Worm (Caenorhabditis elegans): ENCODE results near the gene coel-1.

coel-1 gene

DNA sequence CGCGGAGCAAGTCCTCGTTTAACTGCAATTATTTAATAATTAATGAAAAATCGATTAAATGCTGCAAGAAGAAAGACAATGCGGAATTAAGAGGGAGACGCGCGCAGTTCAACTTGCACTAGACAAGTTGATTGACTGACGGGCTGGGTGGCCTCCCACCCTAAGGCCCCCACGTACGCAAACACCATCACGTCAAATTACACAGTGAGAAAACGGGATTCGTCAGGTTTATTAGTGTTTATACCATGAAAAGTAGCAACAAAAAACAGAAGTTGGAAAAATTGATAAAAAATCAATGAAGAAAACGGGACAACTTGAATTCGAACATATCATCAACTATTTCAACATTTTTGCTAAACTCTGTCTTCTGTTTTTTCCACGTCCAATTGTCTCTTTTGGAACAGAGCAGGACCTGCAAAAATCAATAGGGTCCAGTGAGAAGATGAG lies 42.1 kb downstream of the coel-1 start (continued):
- TF ChIP-seq unc-130 (tag; optimal IDR thresholded peaks at IDR 0.05) (peak; percentile 35), pqm-1 (tag; optimal IDR thresholded peaks at IDR 0.05) (no peak), vab-15 (tag; optimal IDR thresholded peaks at IDR 0.05) (no peak), fkh-8 (tag; optimal IDR thresholded peaks at IDR 0.05) (peak; percentile 26), tbx-2 (tag; optimal IDR thresholded peaks at IDR 0.05) (peak; percentile 41), Y116A8C.19 (tag; optimal IDR thresholded peaks at IDR 0.05; ENCODE audit: borderline replicate concordance) (no peak), xbp-1 (tag; optimal IDR thresholded peaks at IDR 0.05) (peak; percentile 45), unc-86 (tag; optimal IDR thresholded peaks at IDR 0.05) (peak; percentile 44), lin-13 (GFP tag; optimal IDR thresholded peaks at IDR 0.05) (no peak)

DNA sequence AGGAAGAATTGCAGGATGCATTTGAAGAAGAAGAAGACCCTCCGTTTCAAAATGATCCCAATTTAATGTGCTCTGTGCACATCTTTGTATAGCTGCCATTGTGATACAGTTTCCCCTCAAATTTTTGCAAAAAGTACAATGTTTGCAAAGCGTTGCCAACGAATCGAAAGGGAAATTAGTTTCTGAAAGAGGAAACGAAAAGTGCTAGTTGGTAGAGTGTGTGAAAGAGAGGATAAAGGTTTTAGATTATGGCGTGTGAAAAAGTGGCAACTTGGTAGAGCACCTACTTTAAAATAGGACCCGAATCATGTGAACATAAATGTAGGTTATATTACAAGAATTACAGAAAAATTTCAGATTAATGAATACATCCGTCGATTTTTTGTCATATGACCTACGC lies 46.2 kb downstream of the coel-1 start, which contains the start of gene C52B9.8:
Gene C52B9.8, minus strand, starts transcription at position 101 of the 400 bp plus-strand sequence.
- TF ChIP-seq fkh-8 (tag; optimal IDR thresholded peaks at IDR 0.05), result peak; percentile 16
- no peak for TF ChIP-seq nhr-11 (tag; optimal IDR thresholded peaks at IDR 0.05)

DNA sequence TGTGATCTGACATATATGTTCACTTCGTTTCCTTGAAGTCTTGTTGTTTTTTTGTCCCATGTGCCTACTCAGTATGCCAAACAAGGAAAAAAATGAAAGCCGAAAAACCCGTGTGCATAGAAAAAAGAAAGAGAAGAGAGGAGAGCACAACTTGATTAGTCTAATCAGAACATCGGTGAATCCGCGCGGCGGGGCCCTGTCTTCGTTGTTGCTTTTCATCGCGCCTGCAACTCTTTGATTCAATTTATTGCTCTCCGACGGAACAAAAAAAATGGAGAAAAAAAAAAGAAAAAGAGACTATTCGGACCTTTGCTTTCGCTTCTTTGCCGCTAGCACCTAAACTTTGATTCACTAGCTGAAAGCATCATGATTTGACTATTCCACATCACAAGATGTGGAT lies 49.5 kb downstream of the coel-1 start:
- TF ChIP-seq ama-1 (optimal IDR thresholded peaks at IDR 0.05) (no peak), ztf-11 (tag; optimal IDR thresholded peaks at IDR 0.05) (no peak), nhr-71 (tag; optimal IDR thresholded peaks at IDR 0.05) (peak; percentile 2), fkh-8 (tag; optimal IDR thresholded peaks at IDR 0.05) (no peak), snu-23 (GFP tag; optimal IDR thresholded peaks at IDR 0.05) (no peak), blmp-1 (tag; optimal IDR thresholded peaks at IDR 0.05) (no peak), ceh-8 (GFP tag; optimal IDR thresholded peaks at IDR 0.05) (no peak), fos-1 (tag; optimal IDR thresholded peaks at IDR 0.05) (no peak), fkh-10 (GFP tag; optimal IDR thresholded peaks at IDR 0.05) (peak; percentile 95), jun-1 (tag; optimal IDR thresholded peaks at IDR 0.05) (no peak), ces-1 (GFP tag; optimal IDR thresholded peaks at IDR 0.05) (peak; percentile 87), lin-14 (GFP tag; optimal IDR thresholded peaks at IDR 0.05) (peak; percentile 77)

DNA sequence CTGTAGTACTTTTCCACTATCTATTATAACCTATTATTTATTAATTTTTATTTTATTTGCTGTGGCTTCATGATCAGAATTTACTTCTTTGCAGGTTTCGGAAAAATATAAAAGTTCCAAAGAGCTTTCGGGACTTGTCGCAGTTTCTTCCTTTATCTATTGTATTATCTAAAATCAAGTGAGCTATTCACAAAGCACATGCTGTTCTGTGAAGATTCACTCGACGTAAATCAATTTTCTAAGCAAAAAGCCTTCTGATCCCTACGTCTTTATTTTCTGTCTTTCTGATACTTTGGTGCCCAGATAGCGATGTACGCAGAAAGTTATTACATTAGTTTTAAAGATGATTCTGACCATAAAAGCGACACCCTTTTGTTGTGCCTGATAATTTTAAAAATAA lies 51.6 kb downstream of the coel-1 start:
- TF ChIP-seq ztf-4 (tag; optimal IDR thresholded peaks at IDR 0.05) (no peak), ets-5 (GFP tag; IDR thresholded peaks at IDR 0.05) (no peak), C34B4.2 (tag; optimal IDR thresholded peaks at IDR 0.05) (no peak), F16B12.6 (tag; optimal IDR thresholded peaks at IDR 0.05) (no peak), nhr-77 (tag; optimal IDR thresholded peaks at IDR 0.05) (no peak), nhr-20 (tag; optimal IDR thresholded peaks at IDR 0.05) (no peak), sox-4 (tag; optimal IDR thresholded peaks at IDR 0.05) (no peak), C04F5.9 (tag; optimal IDR thresholded peaks at IDR 0.05) (no peak), nhr-76 (tag; optimal IDR thresholded peaks at IDR 0.05) (no peak), lin-14 (GFP tag; optimal IDR thresholded peaks at IDR 0.05) (peak; percentile 29), mef-2 (tag; optimal IDR thresholded peaks at IDR 0.05) (no peak), hpl-2 (GFP tag; optimal IDR thresholded peaks at IDR 0.05) (no peak), lin-13 (GFP tag; optimal IDR thresholded peaks at IDR 0.05) (no peak), nhr-19 (GFP tag; conservative IDR thresholded peaks at IDR 0.05) (no peak), efl-1 (optimal IDR thresholded peaks at IDR 0.05) (no peak), efl-1 (GFP tag; optimal IDR thresholded peaks at IDR 0.05 in 1 of 2) (peak in 1 of 2 experiments; percentile 2), nhr-28 (tag; optimal IDR thresholded peaks at IDR 0.05) (no peak), ceh-90 (tag; optimal IDR thresholded peaks at IDR 0.05) (no peak), unc-62 (GFP tag; optimal IDR thresholded peaks at IDR 0.05) (no peak), elt-2 (tag; optimal IDR thresholded peaks at IDR 0.05) (no peak), fkh-10 (GFP tag; optimal IDR thresholded peaks at IDR 0.05) (peak; percentile 75)
